Worm (Caenorhabditis elegans): ENCODE data around the gene col-124.

Gene col-124

ce11 chrIV:10252350-10252792 is 36.1 kb downstream of the col-124 start (continued):
- no peak for TF ChIP-seq Y22D7AL.16 (tag; optimal IDR thresholded peaks at IDR 0.05)
- TF ChIP-seq ttx-3 (tag; optimal IDR thresholded peaks at IDR 0.05) = no peak
- TF ChIP-seq hlh-6 (tag; optimal IDR thresholded peaks at IDR 0.05) = no peak
- TF ChIP-seq nhr-11 (tag; optimal IDR thresholded peaks at IDR 0.05) = no peak
- TF ChIP-seq ceh-24 (tag; optimal IDR thresholded peaks at IDR 0.05) = no peak
- no peak for TF ChIP-seq K09A11.1 (tag; optimal IDR thresholded peaks at IDR 0.05; ENCODE audit: insufficient read depth)
- no peak for TF ChIP-seq unc-86 (tag; optimal IDR thresholded peaks at IDR 0.05)
- no peak for TF ChIP-seq ceh-45 (GFP tag; IDR thresholded peaks at IDR 0.05)
- peak; percentile 38 for TF ChIP-seq F13H6.1 (tag; optimal IDR thresholded peaks at IDR 0.05)
- peak; percentile 77 for TF ChIP-seq unc-55 (GFP tag; optimal IDR thresholded peaks at IDR 0.05)
- no peak for TF ChIP-seq C38D4.7 (GFP tag; optimal IDR thresholded peaks at IDR 0.05)
- TF ChIP-seq hlh-30 (tag; optimal IDR thresholded peaks at IDR 0.05; ENCODE audit: insufficient read depth) = peak; percentile 87
- TF ChIP-seq pha-2 (tag; optimal IDR thresholded peaks at IDR 0.05) = no peak
- TF ChIP-seq sox-4 (tag; optimal IDR thresholded peaks at IDR 0.05) = no peak
- no peak for TF ChIP-seq ceh-19 (GFP tag; optimal IDR thresholded peaks at IDR 0.05)
- no peak for TF ChIP-seq lim-6 (tag; optimal IDR thresholded peaks at IDR 0.05)
- no peak for TF ChIP-seq odd-2 (tag; optimal IDR thresholded peaks at IDR 0.05)
- TF ChIP-seq pha-4 (tag; optimal IDR thresholded peaks at IDR 0.05) = no peak

- TF ChIP-seq ceh-9 (tag; optimal IDR thresholded peaks at IDR 0.05) (no peak), ceh-22 (tag; optimal IDR thresholded peaks at IDR 0.05) (no peak), dve-1 (tag; optimal IDR thresholded peaks at IDR 0.05) (no peak), ceh-18 (tag; optimal IDR thresholded peaks at IDR 0.05) (no peak), ceh-14 (tag; optimal IDR thresholded peaks at IDR 0.05) (no peak), odd-2 (tag; optimal IDR thresholded peaks at IDR 0.05) (no peak), pha-2 (tag; optimal IDR thresholded peaks at IDR 0.05) (no peak), elt-4 (tag; optimal IDR thresholded peaks at IDR 0.05) (no peak), hlh-30 (tag; optimal IDR thresholded peaks at IDR 0.05; ENCODE audit: insufficient read depth) (no peak), nhr-11 (tag; optimal IDR thresholded peaks at IDR 0.05) (no peak), lin-11 (tag; optimal IDR thresholded peaks at IDR 0.05) (no peak), tbx-7 (tag; optimal IDR thresholded peaks at IDR 0.05) (no peak), ceh-45 (GFP tag; IDR thresholded peaks at IDR 0.05) (no peak), ztf-16 (tag; optimal IDR thresholded peaks at IDR 0.05) (no peak), hlh-8 (tag; optimal IDR thresholded peaks at IDR 0.05) (no peak)
These were observed 36.8 kb downstream of the col-124 start for ce11 chrIV:10252886-10253639.

ce11 chrIV:10259557-10259956 is 43.3 kb downstream of the col-124 start, which contains the start of gene F01G10.9:
TSS of gene F01G10.9 (minus strand) at chrIV:10259657.
- TF ChIP-seq ceh-34 (tag; optimal IDR thresholded peaks at IDR 0.05) = no peak
- TF ChIP-seq hlh-30 (tag; optimal IDR thresholded peaks at IDR 0.05; ENCODE audit: insufficient read depth) = no peak
- TF ChIP-seq ceh-2 (tag; optimal IDR thresholded peaks at IDR 0.05) = no peak
- TF ChIP-seq fkh-6 (tag; optimal IDR thresholded peaks at IDR 0.05) = no peak
- no peak for TF ChIP-seq pha-4 (tag; optimal IDR thresholded peaks at IDR 0.05)
- no peak for TF ChIP-seq ztf-16 (tag; optimal IDR thresholded peaks at IDR 0.05)
- no peak for TF ChIP-seq nhr-232 (tag; optimal IDR thresholded peaks at IDR 0.05)
- no peak for TF ChIP-seq unc-86 (tag; optimal IDR thresholded peaks at IDR 0.05)
- TF ChIP-seq odd-2 (tag; optimal IDR thresholded peaks at IDR 0.05) = no peak
- TF ChIP-seq ref-2 (tag; optimal IDR thresholded peaks at IDR 0.05) = no peak
- TF ChIP-seq tbx-7 (tag; optimal IDR thresholded peaks at IDR 0.05) = no peak
- TF ChIP-seq pha-2 (tag; optimal IDR thresholded peaks at IDR 0.05) = no peak
- no peak for TF ChIP-seq ahr-1 (tag; optimal IDR thresholded peaks at IDR 0.05)

ce11 chrIV:10261061-10261460 is 44.8 kb downstream of the col-124 start:
- TF ChIP-seq rnt-1 (tag; optimal IDR thresholded peaks at IDR 0.05) (peak; percentile 44), nhr-232 (tag; optimal IDR thresholded peaks at IDR 0.05) (no peak)

All from whole organism, late embryonic.